Fruit fly (Drosophila melanogaster): ENCODE data around the gene bt.

DNA sequence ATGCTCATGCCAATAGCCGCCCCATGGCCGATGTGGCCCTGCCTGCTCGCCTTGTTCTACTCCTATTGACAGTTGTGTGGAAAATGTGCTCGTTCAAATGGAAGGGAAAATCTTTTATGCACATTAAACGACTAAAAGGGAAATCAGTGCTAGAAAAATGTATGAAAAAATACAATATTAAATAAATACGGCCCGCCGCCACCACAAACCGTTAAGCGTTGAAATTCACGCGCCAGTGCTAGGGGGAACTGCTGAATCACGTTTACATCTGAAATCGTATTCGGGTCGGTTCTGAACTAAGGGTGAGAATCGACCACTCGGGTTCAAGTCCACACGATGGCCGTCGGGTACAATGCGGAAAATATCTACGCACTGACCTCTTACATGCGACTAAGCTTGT lies 11.3 kb upstream of the bt start:
- TF ChIP-seq Mnt (GFP tag; optimal IDR thresholded peaks at IDR 0.05) (no peak), CG33017 (tag; optimal IDR thresholded peaks at IDR 0.05) (no peak), CG14711 (tag; optimal IDR thresholded peaks at IDR 0.05) (no peak), CG5204 (GFP tag; optimal IDR thresholded peaks at IDR 0.05) (no peak), cnc (optimal IDR thresholded peaks at IDR 0.05) (no peak), kay (GFP tag; ENCODE audit: borderline replicate concordance) (no peak), CG12768 (GFP tag; optimal IDR thresholded peaks at IDR 0.05) (no peak), CG7101 (tag; optimal IDR thresholded peaks at IDR 0.05) (no peak), toe (GFP tag; optimal IDR thresholded peaks at IDR 0.05) (no peak), cic (GFP tag; optimal IDR thresholded peaks at IDR 0.05) (no peak), pad (GFP tag; optimal IDR thresholded peaks at IDR 0.05) (no peak)
